Fruit fly (Drosophila melanogaster) Kc167 (cell line): ENCODE data around the gene Dip-C.

Experiments
- h ChIP-seq: fragments of >200 bp; optimal IDR thresholded peaks from 3 replicates; lab custom pipeline; 2018; ENCODE audit warnings: missing external identifiers
- psq ChIP-seq: fragments of >200 bp; optimal IDR thresholded peaks from 2 replicates; lab custom pipeline; 2017; ENCODE audit warnings: missing external identifiers
- ttk ChIP-seq: sonication (Bioruptor generic); optimal IDR thresholded peaks from 2 replicates; lab custom pipeline; 2017; ENCODE audit warnings: missing external identifiers

DNA sequence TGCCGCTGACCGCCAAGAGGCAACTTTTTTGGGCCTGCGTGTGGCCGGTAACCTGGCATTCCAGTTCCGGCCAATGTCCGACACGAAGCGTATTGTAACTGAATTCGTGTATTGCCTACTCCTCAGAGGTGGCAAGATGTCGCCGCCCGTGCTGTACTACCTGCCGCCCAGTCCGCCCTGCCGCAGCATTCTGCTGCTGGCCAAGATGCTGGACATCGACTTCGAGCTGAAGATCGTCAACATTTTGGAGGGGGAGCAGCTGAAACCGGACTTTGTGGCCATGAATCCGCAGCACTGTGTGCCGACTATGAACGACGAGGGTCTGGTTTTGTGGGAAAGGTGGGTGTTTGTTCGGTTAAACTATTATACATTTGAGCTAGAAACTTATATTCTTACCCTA, 29.3 kb downstream of the Dip-C start:
- no peak for TF ChIP-seq ttk (lab: Kevin White, UChicago)
- no peak for TF ChIP-seq h (lab: Kevin White, UChicago)
- TF ChIP-seq psq (lab: Kevin White, UChicago) = no peak
